Worm (Caenorhabditis elegans) whole organism, late embryonic: Measurements from ENCODE around the gene M88.4.
A peak's percentile ranks its signal among the peaks of the same experiment; 100 is the strongest.

ENCODE experiments used
- C08G9.2 ChIP-seq: sonication (generic microtip); optimal IDR thresholded peaks from 2 replicates; lab custom pipeline; 2016; ENCODE audit warnings: mild to moderate bottlenecking, missing genetic modification characterization, moderate library complexity, missing compliant biosample characterization
- C38D4.7 ChIP-seq: fragments of 200-800 bp; sonication (Bioruptor generic); optimal IDR thresholded peaks from 2 replicates; lab custom pipeline; 2018; ENCODE audit warnings: mild to moderate bottlenecking, missing genetic modification characterization, moderate library complexity, missing compliant biosample characterization
- K02D7.2 ChIP-seq: sonication (generic microtip); optimal IDR thresholded peaks from 2 replicates; lab custom pipeline; 2017; ENCODE audit warnings: mild to moderate bottlenecking, missing genetic modification characterization, missing compliant biosample characterization
- K09A11.1 ChIP-seq: sonication (generic microtip); optimal IDR thresholded peaks from 2 replicates; lab custom pipeline; 2017; ENCODE audit warnings: antibody characterized with exemption, mild to moderate bottlenecking, missing genetic modification characterization, missing compliant biosample characterization; ENCODE audit not compliant: insufficient read depth
- ama-1 ChIP-seq: fragments of 150-350 bp; optimal IDR thresholded peaks from 2 replicates; lab custom pipeline; 2014
- ceh-18 ChIP-seq: sonication (generic microtip); optimal IDR thresholded peaks from 2 replicates; lab custom pipeline; 2016; ENCODE audit warnings: missing genetic modification characterization, missing compliant biosample characterization
- ceh-24 ChIP-seq: sonication (generic microtip); optimal IDR thresholded peaks from 2 replicates; lab custom pipeline; 2016; ENCODE audit warnings: mild to moderate bottlenecking, missing genetic modification characterization, missing compliant biosample characterization
- ceh-30 ChIP-seq: fragments of 150-350 bp; optimal IDR thresholded peaks from 2 replicates; lab custom pipeline; 2014; ENCODE audit warnings: missing biosample characterization, missing genetic modification characterization
- ceh-31 ChIP-seq: sonication (generic microtip); optimal IDR thresholded peaks from 2 replicates; lab custom pipeline; 2016; ENCODE audit warnings: missing genetic modification characterization, missing compliant biosample characterization
- che-1 ChIP-seq: sonication (generic microtip); optimal IDR thresholded peaks from 2 replicates; lab custom pipeline; 2016; ENCODE audit warnings: mild to moderate bottlenecking, missing genetic modification characterization, missing compliant biosample characterization
- dve-1 ChIP-seq: sonication (generic microtip); optimal IDR thresholded peaks from 2 replicates; lab custom pipeline; 2017; ENCODE audit warnings: antibody characterized with exemption, mild to moderate bottlenecking, missing genetic modification characterization, missing compliant biosample characterization
- elt-2 ChIP-seq: sonication (generic microtip); optimal IDR thresholded peaks from 2 replicates; lab custom pipeline; 2016; ENCODE audit warnings: missing genetic modification reagents, missing genetic modification characterization, missing compliant biosample characterization
- ets-4 ChIP-seq: sonication (generic microtip); optimal IDR thresholded peaks from 2 replicates; lab custom pipeline; 2016; ENCODE audit warnings: missing genetic modification characterization, missing compliant biosample characterization
- eyg-1 ChIP-seq: sonication (generic microtip); optimal IDR thresholded peaks from 2 replicates; lab custom pipeline; 2016; ENCODE audit warnings: missing genotype, missing genetic modification characterization, missing compliant biosample characterization
- fkh-10 ChIP-seq: fragments of 150-350 bp; optimal IDR thresholded peaks from 2 replicates; lab custom pipeline; 2014; ENCODE audit warnings: missing biosample characterization, missing genetic modification reagents, missing genetic modification characterization
- gmeb-2 ChIP-seq: sonication (generic microtip); optimal IDR thresholded peaks from 2 replicates; lab custom pipeline; 2016; ENCODE audit warnings: missing genetic modification characterization, inconsistent platforms, missing compliant biosample characterization
- hlh-13 ChIP-seq: fragments of 200-800 bp; sonication (Bioruptor generic); optimal IDR thresholded peaks from 2 replicates; lab custom pipeline; 2018; ENCODE audit warnings: mild to moderate bottlenecking, missing genetic modification characterization, missing compliant biosample characterization
- hlh-30 ChIP-seq: sonication (generic microtip); optimal IDR thresholded peaks from 2 replicates; lab custom pipeline; 2017; ENCODE audit warnings: antibody characterized with exemption, missing genetic modification characterization, missing compliant biosample characterization; ENCODE audit not compliant: insufficient read depth
- hlh-8 ChIP-seq: sonication (generic microtip); optimal IDR thresholded peaks from 2 replicates; lab custom pipeline; 2016; ENCODE audit warnings: missing genotype, missing genetic modification characterization, missing compliant biosample characterization
- lim-6 ChIP-seq: sonication (generic microtip); optimal IDR thresholded peaks from 2 replicates; lab custom pipeline; 2016; ENCODE audit warnings: missing genetic modification characterization, missing compliant biosample characterization
- madf-2 ChIP-seq: sonication (generic microtip); optimal IDR thresholded peaks from 2 replicates; lab custom pipeline; 2017; ENCODE audit warnings: missing genetic modification characterization, missing compliant biosample characterization
- nfya-1 ChIP-seq: sonication (generic microtip); optimal IDR thresholded peaks from 2 replicates; lab custom pipeline; 2017; ENCODE audit warnings: missing genetic modification characterization, mild to moderate bottlenecking, missing compliant biosample characterization, antibody characterized with exemption, moderate library complexity
- nhr-232 ChIP-seq: sonication (generic microtip); optimal IDR thresholded peaks from 2 replicates; lab custom pipeline; 2016; ENCODE audit warnings: missing genetic modification characterization, missing compliant biosample characterization
- npax-4 ChIP-seq: sonication (generic microtip); optimal IDR thresholded peaks from 2 replicates; lab custom pipeline; 2016; ENCODE audit warnings: missing genetic modification characterization, missing compliant biosample characterization
- odd-2 ChIP-seq: sonication (generic microtip); optimal IDR thresholded peaks from 2 replicates; lab custom pipeline; 2017; ENCODE audit warnings: antibody characterized with exemption, mild to moderate bottlenecking, missing genetic modification characterization, missing compliant biosample characterization
- ref-2 ChIP-seq: sonication (generic microtip); optimal IDR thresholded peaks from 2 replicates; lab custom pipeline; 2016; ENCODE audit warnings: missing genetic modification characterization, missing compliant biosample characterization
- rnt-1 ChIP-seq: sonication (generic microtip); optimal IDR thresholded peaks from 2 replicates; lab custom pipeline; 2016; ENCODE audit warnings: missing genetic modification characterization, missing compliant biosample characterization
- sdc-2 ChIP-seq: sonication (generic microtip); optimal IDR thresholded peaks from 2 replicates; lab custom pipeline; 2016; ENCODE audit warnings: missing genotype, missing genetic modification characterization, missing compliant biosample characterization
- tbx-2 ChIP-seq: sonication (generic microtip); optimal IDR thresholded peaks from 2 replicates; lab custom pipeline; 2016; ENCODE audit warnings: missing genetic modification characterization, missing compliant biosample characterization
- tbx-7 ChIP-seq: sonication (generic microtip); optimal IDR thresholded peaks from 2 replicates; lab custom pipeline; 2016; ENCODE audit warnings: missing genotype, missing genetic modification characterization, missing compliant biosample characterization
- unc-3 ChIP-seq, 2 experiments: fragments of 200-800 bp in 1 of 2; sonication (Bioruptor generic) in 1 of 2; sonication (generic microtip) in 1 of 2; conservative IDR thresholded peaks in 1 of 2; optimal IDR thresholded peaks in 1 of 2; 2 replicates each; pipeline versions ENCODE4 v1.3.6 to Lab custom; 2016 to 2022; ENCODE audit warnings: missing compliant biosample characterization in 2 of 2, missing genetic modification characterization in 2 of 2, missing genetic modification reagents in 1 of 2
- unc-42 ChIP-seq: sonication (generic microtip); optimal IDR thresholded peaks from 2 replicates; lab custom pipeline; 2016; ENCODE audit warnings: missing genotype, missing genetic modification characterization, missing compliant biosample characterization
- unc-55 ChIP-seq: sonication (generic microtip); optimal IDR thresholded peaks from 2 replicates; lab custom pipeline; 2017; ENCODE audit warnings: missing biosample characterization, missing genetic modification reagents, missing genetic modification characterization
- zip-5 ChIP-seq: sonication (generic microtip); optimal IDR thresholded peaks from 2 replicates; lab custom pipeline; 2016; ENCODE audit warnings: missing genetic modification characterization, missing compliant biosample characterization

Gene M88.4

ce11 chrIII:4548739-4549138, at the start of gene M88.4:
Gene M88.4, plus strand, starts transcription at chrIII:4549039.
- no peak for TF ChIP-seq gmeb-2
- TF ChIP-seq unc-3 (GFP tag; conservative IDR thresholded peaks at IDR 0.05; lab: Robert Waterston, UW) = no peak
- TF ChIP-seq unc-3 (tag; optimal IDR thresholded peaks at IDR 0.05; lab: Kevin White, UChicago) = no peak
- TF ChIP-seq C38D4.7 = no peak
- no peak for TF ChIP-seq ceh-24
- TF ChIP-seq hlh-13 (GFP tag; lab: Kevin White, UChicago) = no peak
- no peak for TF ChIP-seq ceh-30 (tag; lab: Kevin White, UChicago)
- no peak for TF ChIP-seq ama-1 (lab: Kevin White, UChicago)
- TF ChIP-seq npax-4 (tag; lab: Kevin White, UChicago) = no peak
- no peak for TF ChIP-seq fkh-10 (GFP tag; lab: Kevin White, UChicago)

- TF ChIP-seq madf-2 (tag; lab: Kevin White, UChicago) = no peak
- TF ChIP-seq dve-1 (tag; lab: Kevin White, UChicago) = no peak
- no peak for TF ChIP-seq ceh-18
- TF ChIP-seq tbx-2 (tag; lab: Kevin White, UChicago) = no peak
- TF ChIP-seq elt-2 (tag; lab: Kevin White, UChicago) = peak; percentile 67
- no peak for TF ChIP-seq ama-1 (lab: Kevin White, UChicago)
- no peak for TF ChIP-seq C08G9.2 (tag; lab: Kevin White, UChicago)
- TF ChIP-seq hlh-30 = peak; percentile 52
- no peak for TF ChIP-seq eyg-1
- no peak for TF ChIP-seq tbx-7
- no peak for TF ChIP-seq nhr-232 (tag; lab: Kevin White, UChicago)
- peak; percentile 49 for TF ChIP-seq unc-55 (GFP tag; lab: Kevin White, UChicago)
- TF ChIP-seq, all 69 proteins: peak for 3
These were observed 46.1 kb upstream of the M88.4 start for ce11 chrIII:4502559-4503240.

ce11 chrIII:4504358-4504757, 44.5 kb upstream of the M88.4 start:
- no peak for TF ChIP-seq ets-4 (tag; lab: Kevin White, UChicago)
- no peak for TF ChIP-seq lim-6 (tag; lab: Kevin White, UChicago)
- TF ChIP-seq tbx-7 = no peak
- peak; percentile 41 for TF ChIP-seq ceh-18
- TF ChIP-seq zip-5 (tag; lab: Kevin White, UChicago) = no peak
- TF ChIP-seq unc-42 = peak; percentile 11
- TF ChIP-seq K02D7.2 (tag; lab: Kevin White, UChicago) = no peak
- TF ChIP-seq nfya-1 (tag; lab: Kevin White, UChicago) = peak; percentile 4
- TF ChIP-seq che-1 (tag; lab: Kevin White, UChicago) = no peak
- no peak for TF ChIP-seq hlh-8 (tag; lab: Kevin White, UChicago)
- TF ChIP-seq madf-2 (tag; lab: Kevin White, UChicago) = no peak
- TF ChIP-seq tbx-2 (tag; lab: Kevin White, UChicago) = peak; percentile 26
- TF ChIP-seq rnt-1 (tag; lab: Kevin White, UChicago) = peak; percentile 23
- no peak for TF ChIP-seq odd-2 (tag; lab: Kevin White, UChicago)
- peak; percentile 39 for TF ChIP-seq ceh-31 (tag; lab: Kevin White, UChicago)
- TF ChIP-seq K09A11.1 (tag; lab: Kevin White, UChicago) = peak; percentile 28
- no peak for TF ChIP-seq sdc-2 (tag; lab: Kevin White, UChicago)

ce11 chrIII:4504934-4505484, 43.8 kb upstream of the M88.4 start:
- TF ChIP-seq tbx-2 (tag; lab: Kevin White, UChicago) (no peak), ref-2 (no peak), odd-2 (tag; lab: Kevin White, UChicago) (no peak)
